Fruit fly (Drosophila melanogaster) whole organism, embryonic: ENCODE measurements around the gene CG10137.

Experiments
- ATbp ChIP-seq: fragments of 200-800 bp; sonication (Bioruptor generic); optimal IDR thresholded peaks from 2 replicates; lab custom pipeline; 2017; ENCODE audit warnings: missing biosample characterization, mild to moderate bottlenecking, missing genetic modification characterization, missing genetic modification reagents
- Adf1 ChIP-seq: fragments of 200-800 bp; sonication (Bioruptor generic); IDR thresholded peaks from 2 replicates; pipeline ENCODE4 v1.3.6; 2022; ENCODE audit warnings: missing biosample characterization, missing genetic modification characterization
- B-H1 ChIP-seq: fragments of 200-800 bp; sonication (Bioruptor generic); IDR thresholded peaks from 3 replicates; pipeline ENCODE4 v1.3.6; 2022; ENCODE audit warnings: missing biosample characterization, missing genetic modification characterization
- Blimp-1 ChIP-seq: fragments of 200-800 bp; sonication (Bioruptor generic); optimal IDR thresholded peaks from 3 replicates; lab custom pipeline; 2018; ENCODE audit warnings: missing biosample characterization, missing genetic modification characterization, mild to moderate bottlenecking, moderate library complexity, missing genetic modification reagents
- CG10209 ChIP-seq: fragments of 200-800 bp; sonication (Bioruptor generic); optimal IDR thresholded peaks from 3 replicates; lab custom pipeline; 2017; ENCODE audit warnings: missing biosample characterization, mild to moderate bottlenecking, missing genetic modification characterization, missing genetic modification reagents
- CG10543 ChIP-seq: fragments of 200-800 bp; sonication (Bioruptor generic); optimal IDR thresholded peaks from 3 replicates; lab custom pipeline; 2017; ENCODE audit warnings: missing biosample characterization, mild to moderate bottlenecking, missing genetic modification characterization, moderate library complexity
- CG11560 ChIP-seq: fragments of 200-800 bp; sonication (Bioruptor generic); IDR thresholded peaks from 3 replicates; pipeline ENCODE4 v1.3.6; 2022; ENCODE audit warnings: missing biosample characterization, missing genetic modification characterization
- CG11695 ChIP-seq: fragments of 200-800 bp; sonication (Bioruptor generic); IDR thresholded peaks from 3 replicates; pipeline ENCODE4 v1.3.6; 2022; ENCODE audit warnings: missing biosample characterization, missing genetic modification characterization
- CG11723 ChIP-seq: fragments of 200-800 bp; sonication (Bioruptor generic); optimal IDR thresholded peaks from 2 replicates; lab custom pipeline; 2017; ENCODE audit warnings: missing biosample characterization, mild to moderate bottlenecking, missing genetic modification characterization
- CG12744 ChIP-seq: fragments of 200-800 bp; sonication (Bioruptor generic); optimal IDR thresholded peaks from 2 replicates; lab custom pipeline; 2016; ENCODE audit warnings: missing biosample characterization, missing genetic modification characterization
- CG13424 ChIP-seq: fragments of 200-800 bp; sonication (Bioruptor generic); optimal IDR thresholded peaks from 2 replicates; lab custom pipeline; 2019; ENCODE audit warnings: missing biosample characterization, mild to moderate bottlenecking, missing genetic modification characterization, moderate library complexity
- CG13894 ChIP-seq: fragments of 200-800 bp; sonication (Bioruptor generic); optimal IDR thresholded peaks from 3 replicates; lab custom pipeline; 2018; ENCODE audit warnings: missing biosample characterization, mild to moderate bottlenecking, missing genetic modification characterization, moderate library complexity
- CG14050 ChIP-seq: fragments of 200-800 bp; sonication (Bioruptor generic); IDR thresholded peaks from 3 replicates; pipeline ENCODE4 v1.3.6; 2022; ENCODE audit warnings: missing biosample characterization, missing genetic modification characterization
- CG14965 ChIP-seq: fragments of 200-800 bp; sonication (Bioruptor generic); optimal IDR thresholded peaks from 2 replicates; lab custom pipeline; 2016; ENCODE audit warnings: missing biosample characterization, missing genetic modification characterization, borderline replicate concordance
- CG1603 ChIP-seq: fragments of 200-800 bp; sonication (Bioruptor generic); optimal IDR thresholded peaks from 2 replicates; lab custom pipeline; 2019; ENCODE audit warnings: missing biosample characterization, mild to moderate bottlenecking, missing genetic modification characterization, moderate library complexity
- CG1832 ChIP-seq: fragments of 200-800 bp; sonication (Bioruptor generic); optimal IDR thresholded peaks from 2 replicates; lab custom pipeline; 2017; ENCODE audit warnings: missing biosample characterization, mild to moderate bottlenecking, missing genetic modification characterization, inconsistent platforms
- CG2712 ChIP-seq: fragments of 200-800 bp; optimal IDR thresholded peaks from 3 replicates; lab custom pipeline; 2019; ENCODE audit warnings: missing biosample characterization, mild to moderate bottlenecking, missing genetic modification characterization, moderate library complexity
- CG2889 ChIP-seq: fragments of 200-800 bp; sonication (Bioruptor generic); IDR thresholded peaks from 3 replicates; pipeline ENCODE4 v1.3.6; 2022; ENCODE audit warnings: missing biosample characterization, missing genetic modification characterization
- CG3281 ChIP-seq: fragments of 200-800 bp; sonication (Bioruptor generic); optimal IDR thresholded peaks from 3 replicates; lab custom pipeline; 2017; ENCODE audit warnings: missing biosample characterization, mild to moderate bottlenecking, missing genetic modification characterization
- CG34422 ChIP-seq: fragments of 200-800 bp; sonication (Bioruptor generic); IDR thresholded peaks from 3 replicates; pipeline ENCODE4 v1.3.6; 2022; ENCODE audit warnings: missing biosample characterization, missing genetic modification characterization
- CG3995 ChIP-seq: fragments of 200-800 bp; sonication (Bioruptor generic); optimal IDR thresholded peaks from 3 replicates; lab custom pipeline; 2016; ENCODE audit warnings: missing biosample characterization, missing genetic modification characterization
- CG6654 ChIP-seq: fragments of 200-800 bp; sonication (Bioruptor generic); optimal IDR thresholded peaks from 2 replicates; lab custom pipeline; 2017; ENCODE audit warnings: missing biosample characterization, mild to moderate bottlenecking, missing genetic modification characterization
- CG7786 ChIP-seq: fragments of 200-800 bp; sonication (Bioruptor generic); optimal IDR thresholded peaks from 2 replicates; lab custom pipeline; 2016; ENCODE audit warnings: missing biosample characterization, missing genetic modification characterization
- CG9932 ChIP-seq: fragments of 200-800 bp; sonication (Bioruptor generic); IDR thresholded peaks from 2 replicates; pipeline ENCODE4 v1.3.6; 2022; ENCODE audit warnings: missing biosample characterization, missing genetic modification characterization
- Dad ChIP-seq: fragments of 200-800 bp; sonication (Bioruptor generic); optimal IDR thresholded peaks from 3 replicates; lab custom pipeline; 2016; ENCODE audit warnings: missing biosample characterization, missing genetic modification characterization
- Doc2 ChIP-seq: fragments of 200-800 bp; sonication (Bioruptor generic); IDR thresholded peaks from 2 replicates; pipeline ENCODE4 v1.3.6; 2022; ENCODE audit warnings: missing biosample characterization, missing genetic modification characterization
- Dref ChIP-seq: fragments of 200-800 bp; sonication (Bioruptor generic); IDR thresholded peaks from 2 replicates; pipeline ENCODE4 v1.3.6; 2022; ENCODE audit warnings: missing biosample characterization, missing genetic modification characterization
- Gsc ChIP-seq: fragments of 200-800 bp; sonication (Bioruptor generic); IDR thresholded peaks from 2 replicates; pipeline ENCODE4 v1.3.6; 2022; ENCODE audit warnings: missing biosample characterization, missing genetic modification characterization
- Gug ChIP-seq: fragments of 200-800 bp; sonication (Bioruptor generic); IDR thresholded peaks from 4 replicates; pipeline ENCODE4 v1.3.6; 2022; ENCODE audit warnings: missing biosample characterization, missing genetic modification characterization
- Hr39 ChIP-seq: fragments of >200 bp; optimal IDR thresholded peaks from 2 replicates; lab custom pipeline; 2017
- MBD-R2 ChIP-seq: fragments of 200-800 bp; sonication (Bioruptor generic); IDR thresholded peaks from 2 replicates; pipeline ENCODE4 v1.3.6; 2022; ENCODE audit warnings: missing biosample characterization, missing genetic modification characterization
- MESR4 ChIP-seq: fragments of 200-800 bp; sonication (Bioruptor generic); optimal IDR thresholded peaks from 2 replicates; lab custom pipeline; 2018; ENCODE audit warnings: missing biosample characterization, mild to moderate bottlenecking, missing genetic modification characterization, moderate library complexity
- Mad ChIP-seq: fragments of 200-800 bp; sonication (Bioruptor generic); optimal IDR thresholded peaks from 2 replicates; lab custom pipeline; 2016; ENCODE audit warnings: missing biosample characterization, missing genetic modification characterization
- NfI ChIP-seq: fragments of 200-800 bp; sonication (Bioruptor generic); optimal IDR thresholded peaks from 3 replicates; lab custom pipeline; 2018; ENCODE audit warnings: missing biosample characterization, mild to moderate bottlenecking, missing genetic modification characterization, moderate library complexity
- PHDP ChIP-seq: fragments of 200-800 bp; sonication (Bioruptor generic); optimal IDR thresholded peaks from 3 replicates; lab custom pipeline; 2018; ENCODE audit warnings: missing biosample characterization, mild to moderate bottlenecking, missing genetic modification characterization, moderate library complexity
- Poxn ChIP-seq: fragments of 200-800 bp; sonication (Bioruptor generic); IDR thresholded peaks from 2 replicates; pipeline ENCODE4 v1.3.6; 2022; ENCODE audit warnings: missing biosample characterization, missing genetic modification characterization
- Ravus ChIP-seq: fragments of 200-800 bp; sonication (Bioruptor generic); IDR thresholded peaks from 2 replicates; pipeline ENCODE4 v1.3.6; 2022; ENCODE audit warnings: missing biosample characterization, missing genetic modification characterization
- Sin3A ChIP-seq: fragments of >200 bp; optimal IDR thresholded peaks from 2 replicates; lab custom pipeline; 2018
- Six4 ChIP-seq: fragments of 200-800 bp; sonication (Bioruptor generic); optimal IDR thresholded peaks from 2 replicates; lab custom pipeline; 2016; ENCODE audit warnings: missing biosample characterization, missing genetic modification characterization
- Ssrp ChIP-seq: fragments of 200-800 bp; sonication (Bioruptor generic); optimal IDR thresholded peaks from 2 replicates; lab custom pipeline; 2018; ENCODE audit warnings: missing biosample characterization, mild to moderate bottlenecking, missing genetic modification characterization, moderate library complexity
- bab2 ChIP-seq: fragments of 200-800 bp; sonication (Bioruptor generic); optimal IDR thresholded peaks from 2 replicates; lab custom pipeline; 2016; ENCODE audit warnings: missing biosample characterization, missing genetic modification characterization
- bigmax ChIP-seq: fragments of 200-800 bp; sonication (Bioruptor generic); optimal IDR thresholded peaks from 2 replicates; lab custom pipeline; 2018; ENCODE audit warnings: missing biosample characterization, mild to moderate bottlenecking, missing genetic modification characterization
- br ChIP-seq: fragments of >200 bp; optimal IDR thresholded peaks from 2 replicates; lab custom pipeline; 2017
- corto ChIP-seq: fragments of 200-800 bp; sonication (Bioruptor generic); optimal IDR thresholded peaks from 2 replicates; lab custom pipeline; 2016; ENCODE audit warnings: missing biosample characterization, mild to moderate bottlenecking, missing genetic modification characterization, moderate library complexity
- croc ChIP-seq: fragments of 200-800 bp; sonication (Bioruptor generic); conservative IDR thresholded peaks from 3 replicates; pipeline ENCODE4 v1.3.6; 2022; ENCODE audit warnings: missing biosample characterization, missing genetic modification characterization
- ftz-f1 ChIP-seq: fragments of 200-800 bp; sonication (Bioruptor generic); optimal IDR thresholded peaks from 2 replicates; lab custom pipeline; 2016; ENCODE audit warnings: missing biosample characterization, missing genetic modification characterization
- lbe ChIP-seq: fragments of 200-800 bp; sonication (Bioruptor generic); optimal IDR thresholded peaks from 2 replicates; lab custom pipeline; 2016; ENCODE audit warnings: missing biosample characterization, mild to moderate bottlenecking, missing genetic modification characterization
- odd ChIP-seq: fragments of 200-800 bp; sonication (Bioruptor generic); optimal IDR thresholded peaks from 2 replicates; lab custom pipeline; 2017; ENCODE audit warnings: missing biosample characterization, mild to moderate bottlenecking, missing genetic modification characterization
- pho ChIP-seq: fragments of 200-800 bp; sonication (Bioruptor generic); optimal IDR thresholded peaks from 2 replicates; lab custom pipeline; 2016; ENCODE audit warnings: missing biosample characterization, missing genetic modification characterization
- salm ChIP-seq: fragments of 200-800 bp; sonication (Bioruptor generic); optimal IDR thresholded peaks from 2 replicates; lab custom pipeline; 2018; ENCODE audit warnings: missing biosample characterization, mild to moderate bottlenecking, missing genetic modification characterization
- scrt ChIP-seq: fragments of 200-800 bp; sonication (Bioruptor generic); optimal IDR thresholded peaks from 2 replicates; lab custom pipeline; 2018; ENCODE audit warnings: missing biosample characterization, mild to moderate bottlenecking, missing genetic modification characterization, moderate library complexity
- slp2 ChIP-seq: fragments of 200-800 bp; sonication (Bioruptor generic); optimal IDR thresholded peaks from 2 replicates; lab custom pipeline; 2016; ENCODE audit warnings: missing biosample characterization, missing genetic modification characterization
- tx ChIP-seq: fragments of 200-800 bp; sonication (Bioruptor generic); optimal IDR thresholded peaks from 2 replicates; lab custom pipeline; 2016; ENCODE audit warnings: missing biosample characterization, missing genetic modification characterization
- wor ChIP-seq: fragments of 200-800 bp; sonication (Bioruptor generic); IDR thresholded peaks from 2 replicates; pipeline ENCODE4 v1.3.6; 2022; ENCODE audit warnings: missing biosample characterization, missing genetic modification characterization

Gene CG10137

dm6 chr2L:19526316-19526715 lies at the start of gene CG10137, which contains the start of gene Dpm1 (continued):
- TF ChIP-seq CG14050 (no peak), Hr39 (lab: Kevin White, UChicago) (no peak), Gsc (GFP tag; lab: Robert Waterston, UW) (no peak), Adf1 (GFP tag; lab: Robert Waterston, UW) (no peak), pho (GFP tag; lab: Kevin White, UChicago) (no peak), PHDP (tag; lab: Kevin White, UChicago) (peak; percentile 1), CG11560 (tag; lab: Robert Waterston, UW) (no peak), Six4 (no peak), bigmax (GFP tag; lab: Kevin White, UChicago) (no peak), Dref (peak; percentile 62), CG10209 (GFP tag; lab: Kevin White, UChicago) (no peak), CG6654 (GFP tag; lab: Kevin White, UChicago) (no peak), ftz-f1 (GFP tag; lab: Kevin White, UChicago) (no peak), Mad (no peak), slp2 (GFP tag; lab: Kevin White, UChicago) (no peak), CG11723 (GFP tag; lab: Kevin White, UChicago) (no peak), Poxn (GFP tag; lab: Robert Waterston, UW) (no peak), Dad (no peak), scrt (no peak), ATbp (GFP tag; lab: Kevin White, UChicago) (no peak), CG11695 (GFP tag; lab: Robert Waterston, UW) (no peak), CG1603 (peak; percentile 34), CG9932 (GFP tag; lab: Robert Waterston, UW) (no peak), CG7786 (GFP tag; lab: Kevin White, UChicago) (no peak), Ssrp (no peak), CG14965 (GFP tag; lab: Kevin White, UChicago) (no peak), NfI (GFP tag; lab: Kevin White, UChicago) (no peak), MBD-R2 (GFP tag; lab: Robert Waterston, UW) (peak; percentile 82), MESR4 (GFP tag; lab: Kevin White, UChicago) (no peak), Blimp-1 (no peak), B-H1 (GFP tag; lab: Robert Waterston, UW) (no peak), croc (GFP tag; lab: Robert Waterston, UW) (no peak), lbe (peak; percentile 63), CG34422 (no peak), wor (no peak), Sin3A (lab: Kevin White, UChicago) (peak; percentile 40), CG10543 (GFP tag; lab: Kevin White, UChicago) (no peak), CG13894 (tag; lab: Kevin White, UChicago) (no peak), bab2 (no peak), salm (tag; lab: Kevin White, UChicago) (no peak), Ravus (no peak), br (no peak), tx (GFP tag; lab: Kevin White, UChicago) (no peak), corto (GFP tag; lab: Kevin White, UChicago) (no peak), CG1832 (GFP tag; lab: Kevin White, UChicago) (no peak), CG2889 (GFP tag; lab: Robert Waterston, UW) (no peak), Gug (no peak), odd (GFP tag; lab: Kevin White, UChicago) (no peak), CG3281 (GFP tag; lab: Kevin White, UChicago) (no peak), CG12744 (GFP tag; lab: Kevin White, UChicago) (no peak), Doc2 (GFP tag; lab: Robert Waterston, UW) (no peak), CG2712 (tag; lab: Kevin White, UChicago) (peak; percentile 23), CG3995 (peak; percentile 41), CG13424 (tag; lab: Kevin White, UChicago) (no peak)
